Fruit fly (Drosophila melanogaster): ENCODE results near the gene CG3061.

Gene CG3061

DNA sequence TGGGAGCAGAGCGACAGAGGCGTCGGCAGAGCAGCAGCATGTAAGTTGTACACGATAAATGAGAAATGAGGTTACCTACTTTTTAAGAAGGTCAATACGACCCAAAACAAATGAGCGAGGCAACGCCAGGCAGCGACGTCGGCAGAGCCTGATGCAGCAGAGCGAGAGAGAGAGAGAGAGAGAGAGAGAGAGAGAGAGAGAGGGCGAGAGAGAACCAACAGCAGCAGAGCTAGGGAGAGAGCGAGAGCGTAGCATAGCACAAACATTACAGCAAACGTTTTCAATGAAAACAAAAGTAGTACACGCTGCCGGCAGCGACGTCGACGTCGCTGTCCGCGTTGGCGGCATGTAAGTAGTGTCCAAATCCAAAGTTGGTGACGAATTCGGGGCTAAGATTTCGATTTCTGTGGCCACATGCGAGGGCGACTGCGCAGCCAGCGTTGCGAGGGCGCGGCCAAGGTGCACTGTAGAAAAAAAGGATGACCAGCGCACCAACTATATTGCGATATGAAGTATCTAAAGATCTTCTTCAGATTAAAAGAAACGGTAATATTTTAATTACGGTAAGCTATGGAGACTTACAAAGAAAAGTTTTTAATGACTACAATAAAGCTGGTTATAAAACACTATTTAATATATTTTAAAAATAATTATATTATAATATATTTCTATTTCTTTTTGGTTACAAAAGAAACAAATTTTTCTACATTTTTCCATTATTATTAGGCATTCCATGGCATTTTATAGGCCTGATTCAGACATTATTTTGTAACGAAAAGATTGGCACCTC lies 14.3 kb upstream of the CG3061 start (continued):
- TF ChIP-seq eyg (GFP tag; optimal IDR thresholded peaks at IDR 0.05): no peak
- TF ChIP-seq cwo (GFP tag; optimal IDR thresholded peaks at IDR 0.05): peak; percentile 84
- TF ChIP-seq Fer3 (tag; optimal IDR thresholded peaks at IDR 0.05): peak; percentile 71
- peak; percentile 77; the same call in 1 of the 2 replicates for TF ChIP-seq vvl (GFP tag; IDR thresholded peaks at IDR 0.05)
- no peak for TF ChIP-seq CG17186 (GFP tag; optimal IDR thresholded peaks at IDR 0.05)
- TF ChIP-seq Med (GFP tag): peak; percentile 86
- TF ChIP-seq Awh (GFP tag; IDR thresholded peaks at IDR 0.05): peak; percentile 83
- peak; percentile 56; the same call in 2 of the 4 replicates for TF ChIP-seq Gug (GFP tag; IDR thresholded peaks at IDR 0.05)
- TF ChIP-seq gcm2 (GFP tag; optimal IDR thresholded peaks at IDR 0.05): peak; percentile 32
- peak; percentile 81; the same call in 2 of the 3 replicates for TF ChIP-seq Mrtf (GFP tag; IDR thresholded peaks at IDR 0.05)
- TF ChIP-seq Dbx (GFP tag; IDR thresholded peaks at IDR 0.05): peak; percentile 64; the same call in 1 of the 3 replicates
- TF ChIP-seq stwl (tag; optimal IDR thresholded peaks at IDR 0.05): no peak
- TF ChIP-seq sug (tag; optimal IDR thresholded peaks at IDR 0.05): peak; percentile 68
- peak; percentile 35 for TF ChIP-seq da (GFP tag; optimal IDR thresholded peaks at IDR 0.05)
- peak; percentile 43; the same call in 1 of the 3 replicates for TF ChIP-seq vnd (GFP tag; IDR thresholded peaks at IDR 0.05; ENCODE audit: partially characterized antibody)
- TF ChIP-seq Mes4 (GFP tag; optimal IDR thresholded peaks at IDR 0.05): no peak
- TF ChIP-seq Bgb (GFP tag; IDR thresholded peaks at IDR 0.05; ENCODE audit: partially characterized antibody): no peak
- TF ChIP-seq CG12104 (GFP tag; optimal IDR thresholded peaks at IDR 0.05): peak; percentile 68
- TF ChIP-seq CG10979 (tag; optimal IDR thresholded peaks at IDR 0.05): peak; percentile 85
- TF ChIP-seq lov (optimal IDR thresholded peaks at IDR 0.05): no peak
- TF ChIP-seq lov (GFP tag; IDR thresholded peaks at IDR 0.05): no peak
- peak; percentile 30 for TF ChIP-seq CG10274 (GFP tag; optimal IDR thresholded peaks at IDR 0.05)
- peak; percentile 77 for TF ChIP-seq CG4328 (GFP tag; optimal IDR thresholded peaks at IDR 0.05)
- peak; percentile 88 for TF ChIP-seq run (tag; optimal IDR thresholded peaks at IDR 0.05)
- peak; percentile 75 for TF ChIP-seq Rfx (GFP tag; IDR thresholded peaks at IDR 0.05)
- no peak for TF ChIP-seq CG4360 (GFP tag; IDR thresholded peaks at IDR 0.05)
- TF ChIP-seq CG9817 (tag; optimal IDR thresholded peaks at IDR 0.05): peak; percentile 67
- no peak for TF ChIP-seq Spps (tag; optimal IDR thresholded peaks at IDR 0.05)
- peak; percentile 47; the same call in 2 of the 3 replicates for TF ChIP-seq croc (GFP tag; conservative IDR thresholded peaks at IDR 0.05)
- TF ChIP-seq slou (GFP tag; optimal IDR thresholded peaks at IDR 0.05): no peak
- no peak for TF ChIP-seq vfl (GFP tag; optimal IDR thresholded peaks at IDR 0.05)
- TF ChIP-seq CG16779 (GFP tag; IDR thresholded peaks at IDR 0.05): no peak
- TF ChIP-seq CG14667 (GFP tag; IDR thresholded peaks at IDR 0.05): no peak; the same call in 1 of the 2 replicates
- TF ChIP-seq Jarid2 (GFP tag; optimal IDR thresholded peaks at IDR 0.05): peak; percentile 60
- peak; percentile 86; the same call in 2 of the 3 replicates for TF ChIP-seq so (GFP tag; IDR thresholded peaks at IDR 0.05)
- TF ChIP-seq lbe (GFP tag; optimal IDR thresholded peaks at IDR 0.05): no peak
- peak; percentile 96 for TF ChIP-seq CG31441 (GFP tag; IDR thresholded peaks at IDR 0.05)
- TF ChIP-seq knrl (GFP tag; IDR thresholded peaks at IDR 0.05; ENCODE audit: partially characterized antibody): no peak
- TF ChIP-seq CG13894 (tag; optimal IDR thresholded peaks at IDR 0.05): no peak
- peak; percentile 68 for TF ChIP-seq tin (GFP tag; optimal IDR thresholded peaks at IDR 0.05)
- TF ChIP-seq CG2202 (tag; optimal IDR thresholded peaks at IDR 0.05): peak; percentile 20
- no peak for TF ChIP-seq TFAM (GFP tag; optimal IDR thresholded peaks at IDR 0.05)
- peak; percentile 64 for TF ChIP-seq kah (GFP tag; optimal IDR thresholded peaks at IDR 0.05)
- TF ChIP-seq pros (GFP tag; optimal IDR thresholded peaks at IDR 0.05): no peak
- TF ChIP-seq chif (GFP tag; optimal IDR thresholded peaks at IDR 0.05): peak; percentile 8 to 51
- TF ChIP-seq CG10366 (GFP tag; IDR thresholded peaks at IDR 0.05): peak; percentile 85
- TF ChIP-seq seq (GFP tag; IDR thresholded peaks at IDR 0.05): peak; percentile 86
- TF ChIP-seq CG33557 (GFP tag; optimal IDR thresholded peaks at IDR 0.05): peak; percentile 21
- TF ChIP-seq CG1602 (GFP tag; optimal IDR thresholded peaks at IDR 0.05): peak; percentile 80
